Worm (Caenorhabditis elegans): ENCODE results near the gene vang-1.

vang-1 gene

DNA sequence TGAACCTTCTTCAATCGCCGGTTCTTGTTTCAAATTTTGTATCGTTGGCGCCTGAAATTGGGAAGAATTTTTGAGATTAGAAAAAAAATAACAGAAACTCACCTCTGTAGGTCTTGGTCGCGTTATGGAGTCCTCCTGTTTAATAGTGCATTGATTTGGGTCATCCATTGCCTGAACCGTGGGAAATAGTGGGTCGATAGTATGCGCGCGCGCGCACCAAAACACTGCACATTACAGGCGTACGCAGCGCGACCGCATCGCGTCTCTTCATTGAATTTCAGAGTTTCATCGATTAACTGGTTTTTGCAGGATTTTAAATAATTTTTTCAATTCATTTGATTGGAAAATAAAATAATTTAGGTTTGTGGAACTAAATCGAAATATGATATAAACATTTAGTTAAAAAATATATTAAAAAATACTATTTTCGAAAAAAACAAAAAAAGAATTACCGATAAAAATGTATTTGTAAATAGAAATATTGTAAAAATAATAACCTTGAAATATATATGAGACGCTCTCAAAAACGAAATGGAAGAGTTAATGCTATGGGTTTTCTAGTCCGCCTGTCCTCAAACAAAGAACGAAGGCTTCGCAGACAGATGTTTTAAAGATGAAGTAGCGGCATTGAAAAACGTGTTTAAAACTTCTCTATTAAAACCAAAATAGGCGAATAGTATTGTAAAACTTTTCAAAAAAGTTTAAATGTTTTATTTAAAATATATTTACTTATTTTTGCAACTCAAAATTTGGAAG lies 28.4 kb upstream of the vang-1 start, which contains the start of gene tra-4:
tra-4 (minus strand) TSS at position 534 of the 756 bp plus-strand sequence.
- peak; percentile 17 for TF ChIP-seq ceh-31 (tag; optimal IDR thresholded peaks at IDR 0.05)
- no peak for TF ChIP-seq unc-3 (GFP tag; conservative IDR thresholded peaks at IDR 0.05)
- TF ChIP-seq unc-3 (tag; optimal IDR thresholded peaks at IDR 0.05): no peak

DNA sequence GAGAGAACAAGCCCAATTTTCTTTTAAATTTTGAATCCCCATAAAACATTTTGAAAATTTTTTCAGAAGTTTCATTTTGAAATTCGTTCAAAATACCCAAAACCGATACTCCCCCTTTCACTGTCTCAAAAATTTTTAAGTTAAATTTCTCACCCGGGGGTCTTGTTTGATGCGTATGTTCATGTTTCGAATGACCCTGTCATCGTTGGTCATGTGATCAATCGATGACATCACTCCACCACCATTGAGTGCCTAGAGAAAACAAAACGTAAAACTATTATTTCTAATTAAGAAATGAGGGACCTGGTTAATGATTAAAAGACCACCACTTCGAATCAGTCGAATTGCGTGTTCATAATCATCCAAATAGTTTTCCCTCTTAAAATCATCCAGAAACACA lies 27.3 kb upstream of the vang-1 start:
- TF ChIP-seq hlh-30 (tag; optimal IDR thresholded peaks at IDR 0.05; ENCODE audit: insufficient read depth) (peak; percentile 30), rnt-1 (tag; optimal IDR thresholded peaks at IDR 0.05) (no peak)

ce11 chrX:2862372-2862771 lies 23.3 kb upstream of the vang-1 start, which contains the start of gene comt-1:
Gene comt-1 (minus strand): TSS chrX:2862472.
- TF ChIP-seq zip-5 (tag; optimal IDR thresholded peaks at IDR 0.05) (no peak), ceh-34 (tag; optimal IDR thresholded peaks at IDR 0.05) (no peak), ceh-9 (tag; optimal IDR thresholded peaks at IDR 0.05) (no peak), npax-4 (tag; optimal IDR thresholded peaks at IDR 0.05) (no peak), hlh-6 (tag; optimal IDR thresholded peaks at IDR 0.05) (no peak), ceh-19 (GFP tag; optimal IDR thresholded peaks at IDR 0.05) (no peak), elt-2 (tag; optimal IDR thresholded peaks at IDR 0.05) (no peak), Y22D7AL.16 (tag; optimal IDR thresholded peaks at IDR 0.05) (no peak), pag-3 (tag; optimal IDR thresholded peaks at IDR 0.05; ENCODE audit: borderline replicate concordance) (no peak), fkh-10 (GFP tag; optimal IDR thresholded peaks at IDR 0.05) (no peak), unc-42 (tag; optimal IDR thresholded peaks at IDR 0.05) (no peak), nhr-232 (tag; optimal IDR thresholded peaks at IDR 0.05) (no peak), pat-9 (tag; optimal IDR thresholded peaks at IDR 0.05) (no peak), dmd-4 (tag; optimal IDR thresholded peaks at IDR 0.05; ENCODE audit: borderline replicate concordance) (no peak), ceh-30 (tag; optimal IDR thresholded peaks at IDR 0.05) (no peak), pqm-1 (tag; optimal IDR thresholded peaks at IDR 0.05) (no peak), unc-86 (tag; optimal IDR thresholded peaks at IDR 0.05) (no peak), syd-9 (tag; optimal IDR thresholded peaks at IDR 0.05) (no peak), unc-3 (GFP tag; conservative IDR thresholded peaks at IDR 0.05) (no peak), unc-3 (tag; optimal IDR thresholded peaks at IDR 0.05) (no peak), C38D4.7 (GFP tag; optimal IDR thresholded peaks at IDR 0.05) (no peak)

DNA sequence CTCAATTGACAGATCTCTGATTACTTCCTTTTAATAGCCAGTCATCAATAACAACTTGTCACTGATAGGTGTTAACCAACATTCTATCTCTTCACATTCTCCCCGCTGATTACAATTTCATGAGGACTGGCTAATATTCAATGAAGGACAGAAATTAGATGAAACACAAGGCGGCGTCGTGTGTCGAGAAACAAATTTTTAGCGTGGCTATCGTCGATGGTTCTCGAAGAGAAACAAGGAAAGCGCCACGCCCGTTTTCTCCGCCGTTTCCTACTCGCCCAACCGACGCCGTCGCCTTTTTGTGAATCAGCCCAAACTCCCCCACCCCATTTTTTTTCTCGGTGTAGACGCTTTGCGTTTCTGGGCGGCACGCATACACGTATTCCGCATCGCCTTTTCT lies 21.7 kb upstream of the vang-1 start, which contains the start of gene F53B3.6:
F53B3.6 (plus strand) TSS at position 284 of the 400 bp plus-strand sequence.
- no peak for TF ChIP-seq unc-42 (tag; optimal IDR thresholded peaks at IDR 0.05)
- no peak for TF ChIP-seq ceh-34 (tag; optimal IDR thresholded peaks at IDR 0.05)
- no peak for TF ChIP-seq fkh-6 (tag; optimal IDR thresholded peaks at IDR 0.05)
- TF ChIP-seq che-1 (tag; optimal IDR thresholded peaks at IDR 0.05): no peak
- TF ChIP-seq dve-1 (tag; optimal IDR thresholded peaks at IDR 0.05): no peak
- no peak for TF ChIP-seq ceh-18 (tag; optimal IDR thresholded peaks at IDR 0.05)
- TF ChIP-seq ceh-48 (tag; optimal IDR thresholded peaks at IDR 0.05): no peak
- no peak for TF ChIP-seq tbx-7 (tag; optimal IDR thresholded peaks at IDR 0.05)
- no peak for TF ChIP-seq fkh-10 (GFP tag; optimal IDR thresholded peaks at IDR 0.05)
- TF ChIP-seq Y22D7AL.16 (tag; optimal IDR thresholded peaks at IDR 0.05): no peak
- no peak for TF ChIP-seq fax-1 (tag; optimal IDR thresholded peaks at IDR 0.05)
- no peak for TF ChIP-seq unc-55 (GFP tag; optimal IDR thresholded peaks at IDR 0.05)
- TF ChIP-seq lin-11 (tag; optimal IDR thresholded peaks at IDR 0.05): no peak
- no peak for TF ChIP-seq ahr-1 (tag; optimal IDR thresholded peaks at IDR 0.05)
- no peak for TF ChIP-seq rnt-1 (tag; optimal IDR thresholded peaks at IDR 0.05)
- no peak for TF ChIP-seq sox-2 (GFP tag; IDR thresholded peaks at IDR 0.05)
- TF ChIP-seq C08G9.2 (tag; optimal IDR thresholded peaks at IDR 0.05): no peak
- no peak for TF ChIP-seq odd-2 (tag; optimal IDR thresholded peaks at IDR 0.05)
- no peak for TF ChIP-seq elt-2 (tag; optimal IDR thresholded peaks at IDR 0.05)
- TF ChIP-seq pros-1 (tag; optimal IDR thresholded peaks at IDR 0.05): no peak

Data from whole organism, late embryonic.